Fruit fly (Drosophila melanogaster) whole organism, embryonic: ENCODE results near the gene slpr.

Experiments
- Antp ChIP-seq: fragments of 200-800 bp; sonication (Bioruptor generic); optimal IDR thresholded peaks from 3 replicates; lab custom pipeline; 2016; ENCODE audit warnings: missing biosample characterization, missing genetic modification characterization
- Atf-2 ChIP-seq: fragments of 200-800 bp; sonication (Bioruptor generic); optimal IDR thresholded peaks from 2 replicates; lab custom pipeline; 2016; ENCODE audit warnings: missing biosample characterization, missing genetic modification characterization
- Atf6 ChIP-seq: fragments of 200-800 bp; sonication (Bioruptor generic); IDR thresholded peaks from 2 replicates; pipeline ENCODE4 v1.3.6; 2022; ENCODE audit warnings: missing biosample characterization, missing genetic modification characterization
- Bgb ChIP-seq: fragments of 200-800 bp; sonication (Bioruptor generic); IDR thresholded peaks from 2 replicates; pipeline ENCODE4 v1.3.6; 2022; ENCODE audit warnings: missing biosample characterization, missing genetic modification characterization; ENCODE audit not compliant: partially characterized antibody
- CG10979 ChIP-seq: fragments of 200-800 bp; sonication (Bioruptor generic); optimal IDR thresholded peaks from 2 replicates; lab custom pipeline; 2018; ENCODE audit warnings: missing biosample characterization, mild to moderate bottlenecking, missing genetic modification characterization, moderate library complexity
- CG11695 ChIP-seq: fragments of 200-800 bp; sonication (Bioruptor generic); IDR thresholded peaks from 3 replicates; pipeline ENCODE4 v1.3.6; 2022; ENCODE audit warnings: missing biosample characterization, missing genetic modification characterization
- CG14860 ChIP-seq: fragments of 200-800 bp; sonication (Bioruptor generic); IDR thresholded peaks from 3 replicates; pipeline ENCODE4 v1.3.6; 2022; ENCODE audit warnings: missing biosample characterization, missing genetic modification characterization; ENCODE audit not compliant: partially characterized antibody
- CG14965 ChIP-seq: fragments of 200-800 bp; sonication (Bioruptor generic); optimal IDR thresholded peaks from 2 replicates; lab custom pipeline; 2016; ENCODE audit warnings: missing biosample characterization, missing genetic modification characterization, borderline replicate concordance
- CG2120 ChIP-seq: fragments of 200-800 bp; sonication (Bioruptor generic); optimal IDR thresholded peaks from 3 replicates; lab custom pipeline; 2016; ENCODE audit warnings: missing biosample characterization, missing genetic modification characterization
- CG30403 ChIP-seq: fragments of 200-800 bp; sonication (Bioruptor generic); optimal IDR thresholded peaks from 3 replicates; lab custom pipeline; 2016; ENCODE audit warnings: missing biosample characterization, missing genetic modification characterization
- CG3407 ChIP-seq: fragments of 200-800 bp; sonication (Bioruptor generic); optimal IDR thresholded peaks from 2 replicates; lab custom pipeline; 2018; ENCODE audit warnings: missing biosample characterization, mild to moderate bottlenecking, missing genetic modification characterization
- CG4282 ChIP-seq: fragments of 200-800 bp; sonication (Bioruptor generic); optimal IDR thresholded peaks from 2 replicates; lab custom pipeline; 2016; ENCODE audit warnings: missing biosample characterization, missing genetic modification characterization
- CG7786 ChIP-seq: fragments of 200-800 bp; sonication (Bioruptor generic); optimal IDR thresholded peaks from 2 replicates; lab custom pipeline; 2016; ENCODE audit warnings: missing biosample characterization, missing genetic modification characterization
- CG7963 ChIP-seq: fragments of 200-800 bp; sonication (Bioruptor generic); IDR thresholded peaks from 3 replicates; pipeline ENCODE4 v1.3.6; 2022; ENCODE audit warnings: missing biosample characterization, missing genetic modification characterization; ENCODE audit not compliant: partially characterized antibody
- CG8359 ChIP-seq: fragments of 200-800 bp; sonication (Bioruptor generic); optimal IDR thresholded peaks from 2 replicates; lab custom pipeline; 2017; ENCODE audit warnings: missing biosample characterization, mild to moderate bottlenecking, missing genetic modification characterization, borderline replicate concordance
- CG8388 ChIP-seq: fragments of 200-800 bp; sonication (Bioruptor generic); optimal IDR thresholded peaks from 2 replicates; lab custom pipeline; 2019; ENCODE audit warnings: missing biosample characterization, mild to moderate bottlenecking, missing genetic modification characterization, moderate library complexity
- CG8924 ChIP-seq: fragments of 200-800 bp; optimal IDR thresholded peaks from 3 replicates; lab custom pipeline; 2019; ENCODE audit warnings: missing biosample characterization, mild to moderate bottlenecking, missing genetic modification characterization, moderate library complexity
- CG9215 ChIP-seq: fragments of 200-800 bp; sonication (Bioruptor generic); IDR thresholded peaks from 2 replicates; pipeline ENCODE4 v1.3.6; 2022; ENCODE audit warnings: missing biosample characterization, missing genetic modification characterization
- CG9609 ChIP-seq: fragments of 200-800 bp; sonication (Bioruptor generic); optimal IDR thresholded peaks from 3 replicates; lab custom pipeline; 2016; ENCODE audit warnings: missing biosample characterization, missing genetic modification characterization
- CkIIα-i1 ChIP-seq: fragments of 200-800 bp; sonication (Bioruptor generic); IDR thresholded peaks from 2 replicates; pipeline ENCODE4 v1.3.6; 2022; ENCODE audit warnings: missing biosample characterization, missing genetic modification characterization
- D19B ChIP-seq: fragments of 200-800 bp; sonication (Bioruptor generic); optimal IDR thresholded peaks from 2 replicates; lab custom pipeline; 2017; ENCODE audit warnings: missing biosample characterization, mild to moderate bottlenecking, missing genetic modification characterization
- Dek ChIP-seq: fragments of 200-800 bp; sonication (Bioruptor generic); optimal IDR thresholded peaks from 3 replicates; lab custom pipeline; 2019; ENCODE audit warnings: missing biosample characterization, mild to moderate bottlenecking, missing genetic modification characterization, moderate library complexity
- Dp ChIP-seq: fragments of 200-800 bp; sonication (Bioruptor generic); optimal IDR thresholded peaks from 2 replicates; lab custom pipeline; 2018; ENCODE audit warnings: missing biosample characterization, mild to moderate bottlenecking, missing genetic modification characterization, moderate library complexity
- Fer1 ChIP-seq: fragments of 200-800 bp; sonication (Bioruptor generic); optimal IDR thresholded peaks from 2 replicates; lab custom pipeline; 2017; ENCODE audit warnings: missing biosample characterization, mild to moderate bottlenecking, missing genetic modification characterization
- H2.0 ChIP-seq: fragments of 200-800 bp; sonication (Bioruptor generic); IDR thresholded peaks from 2 replicates; pipeline ENCODE4 v1.3.6; 2022; ENCODE audit warnings: missing biosample characterization, missing genetic modification characterization
- Hey ChIP-seq: fragments of 200-800 bp; sonication (Bioruptor generic); optimal IDR thresholded peaks from 3 replicates; lab custom pipeline; 2018; ENCODE audit warnings: missing biosample characterization, mild to moderate bottlenecking, missing genetic modification characterization
- Hmr ChIP-seq: fragments of 200-800 bp; sonication (Bioruptor generic); optimal IDR thresholded peaks from 3 replicates; lab custom pipeline; 2017; ENCODE audit warnings: mild to moderate bottlenecking, missing biosample characterization, missing genetic modification reagents, missing genetic modification characterization
- Hsf ChIP-seq: fragments of 200-800 bp; sonication (Bioruptor generic); optimal IDR thresholded peaks from 3 replicates; lab custom pipeline; 2016; ENCODE audit warnings: missing biosample characterization, missing genetic modification characterization
- Jarid2 ChIP-seq: fragments of 200-800 bp; sonication (Bioruptor generic); optimal IDR thresholded peaks from 3 replicates; lab custom pipeline; 2017; ENCODE audit warnings: mild to moderate bottlenecking, missing biosample characterization, missing genetic modification reagents, missing genetic modification characterization
- Lim3 ChIP-seq: fragments of 200-800 bp; sonication (Bioruptor generic); IDR thresholded peaks from 2 replicates; pipeline ENCODE4 v1.3.6; 2022; ENCODE audit warnings: missing biosample characterization, missing genetic modification characterization
- Mad ChIP-seq: fragments of 200-800 bp; sonication (Bioruptor generic); optimal IDR thresholded peaks from 2 replicates; lab custom pipeline; 2016; ENCODE audit warnings: missing biosample characterization, missing genetic modification characterization
- Rfx ChIP-seq: fragments of 200-800 bp; sonication (Bioruptor generic); IDR thresholded peaks from 2 replicates; pipeline ENCODE4 v1.3.6; 2022; ENCODE audit warnings: missing biosample characterization, missing genetic modification characterization
- Tbp ChIP-seq: fragments of >200 bp; optimal IDR thresholded peaks from 2 replicates; lab custom pipeline; 2018; ENCODE audit warnings: missing biosample characterization, missing genetic modification characterization
- YL-1 ChIP-seq: fragments of 200-800 bp; sonication (Bioruptor generic); optimal IDR thresholded peaks from 3 replicates; lab custom pipeline; 2017; ENCODE audit warnings: missing biosample characterization, mild to moderate bottlenecking, missing genetic modification characterization
- ab ChIP-seq: fragments of 200-800 bp; sonication (Bioruptor generic); optimal IDR thresholded peaks from 2 replicates; lab custom pipeline; 2016; ENCODE audit warnings: missing biosample characterization, missing genetic modification characterization
- ato ChIP-seq: fragments of 200-800 bp; sonication (Bioruptor generic); IDR thresholded peaks from 2 replicates; pipeline ENCODE4 v1.3.6; 2022; ENCODE audit warnings: missing biosample characterization, missing genetic modification characterization; ENCODE audit not compliant: partially characterized antibody
- cas ChIP-seq: fragments of 200-800 bp; sonication (Bioruptor generic); IDR thresholded peaks from 2 replicates; pipeline ENCODE4 v1.3.6; 2022; ENCODE audit warnings: missing biosample characterization, missing genetic modification characterization
- fd96Cb ChIP-seq: fragments of 200-800 bp; sonication (Bioruptor generic); optimal IDR thresholded peaks from 2 replicates; lab custom pipeline; 2018; ENCODE audit warnings: missing biosample characterization, mild to moderate bottlenecking, missing genetic modification characterization, moderate library complexity
- fru ChIP-seq: fragments of >200 bp; optimal IDR thresholded peaks from 2 replicates; lab custom pipeline; 2017
- ftz-f1 ChIP-seq: fragments of 200-800 bp; sonication (Bioruptor generic); optimal IDR thresholded peaks from 2 replicates; lab custom pipeline; 2016; ENCODE audit warnings: missing biosample characterization, missing genetic modification characterization
- insv ChIP-seq, 2 experiments: fragments of 200-800 bp; sonication (Bioruptor generic); optimal IDR thresholded peaks; 3 replicates each; lab custom pipeline; 2016 to 2018; ENCODE audit warnings: missing biosample characterization in 2 of 2, missing genetic modification characterization in 2 of 2
- lbe ChIP-seq: fragments of 200-800 bp; sonication (Bioruptor generic); optimal IDR thresholded peaks from 2 replicates; lab custom pipeline; 2016; ENCODE audit warnings: missing biosample characterization, mild to moderate bottlenecking, missing genetic modification characterization
- lmd ChIP-seq: fragments of 200-800 bp; sonication (Bioruptor generic); IDR thresholded peaks from 2 replicates; pipeline ENCODE4 v1.3.6; 2022; ENCODE audit warnings: missing biosample characterization, missing genetic modification characterization
- p53 ChIP-seq: fragments of 200-800 bp; sonication (Bioruptor generic); optimal IDR thresholded peaks from 2 replicates; lab custom pipeline; 2016; ENCODE audit warnings: missing biosample characterization, missing genetic modification characterization
- psq ChIP-seq: fragments of 200-800 bp; sonication (Bioruptor generic); optimal IDR thresholded peaks from 2 replicates; lab custom pipeline; 2017; ENCODE audit warnings: missing biosample characterization, missing genetic modification characterization
- stwl ChIP-seq: fragments of 200-800 bp; sonication (Bioruptor generic); optimal IDR thresholded peaks from 3 replicates; lab custom pipeline; 2018; ENCODE audit warnings: missing biosample characterization, mild to moderate bottlenecking, missing genetic modification characterization, moderate library complexity
- tap ChIP-seq: fragments of 200-800 bp; optimal IDR thresholded peaks from 3 replicates; lab custom pipeline; 2019; ENCODE audit warnings: missing biosample characterization, mild to moderate bottlenecking, missing genetic modification characterization, moderate library complexity
- tna ChIP-seq: fragments of 200-800 bp; sonication (Bioruptor generic); IDR thresholded peaks from 2 replicates; pipeline ENCODE4 v1.3.6; 2022; ENCODE audit warnings: missing biosample characterization, missing genetic modification characterization; ENCODE audit not compliant: partially characterized antibody
- toy ChIP-seq: fragments of 200-800 bp; sonication (Bioruptor generic); IDR thresholded peaks from 2 replicates; pipeline ENCODE4 v1.3.6; 2022; ENCODE audit warnings: missing biosample characterization, missing genetic modification characterization
- z ChIP-seq: fragments of 200-800 bp; sonication (Bioruptor generic); IDR thresholded peaks from 3 replicates; pipeline ENCODE4 v1.3.6; 2022; ENCODE audit warnings: missing biosample characterization, missing genetic modification characterization
- zen ChIP-seq: fragments of 200-800 bp; sonication (Bioruptor generic); optimal IDR thresholded peaks from 3 replicates; lab custom pipeline; 2018; ENCODE audit warnings: missing biosample characterization, mild to moderate bottlenecking, missing genetic modification characterization, moderate library complexity

Gene slpr

dm6 chrX:8143537-8143936 is 33.4 kb downstream of the slpr start, which contains the start of gene CG17982 (continued):
- TF ChIP-seq H2.0 = peak; percentile 79
- no peak for TF ChIP-seq z (GFP tag; lab: Robert Waterston, UW)
- peak; percentile 79 for TF ChIP-seq lmd (GFP tag; lab: Robert Waterston, UW)
- peak; percentile 87 for TF ChIP-seq CG8924 (tag; lab: Kevin White, UChicago)
- TF ChIP-seq Hsf (GFP tag; lab: Kevin White, UChicago) = peak; percentile 88
- peak; percentile 72 for TF ChIP-seq Atf-2 (GFP tag; lab: Kevin White, UChicago)
- TF ChIP-seq tna (GFP tag; lab: Robert Waterston, UW) = no peak
- TF ChIP-seq psq = peak; percentile 94
- no peak for TF ChIP-seq CG14860
- no peak for TF ChIP-seq D19B
- TF ChIP-seq CG3407 = peak; percentile 70
- TF ChIP-seq Tbp (GFP tag; lab: Kevin White, UChicago) = no peak
- TF ChIP-seq CG11695 (GFP tag; lab: Robert Waterston, UW) = peak; percentile 81
- no peak for TF ChIP-seq CG7963 (GFP tag; lab: Robert Waterston, UW)
- TF ChIP-seq Dp (GFP tag; lab: Kevin White, UChicago) = peak; percentile 72
- TF ChIP-seq ato (GFP tag; lab: Robert Waterston, UW) = no peak
- TF ChIP-seq tap = peak; percentile 83
- 0 out of 2 replicates have a peak, but pooled peaks have one; percentile 34 for TF ChIP-seq toy (GFP tag; lab: Robert Waterston, UW)
- TF ChIP-seq Dek (tag; lab: Kevin White, UChicago) = peak; percentile 79
- peak; percentile 76 for TF ChIP-seq CG9609
- TF ChIP-seq ab (GFP tag; lab: Kevin White, UChicago) = peak; percentile 18
- peak; percentile 58; the same call in 1 of the 2 replicates for TF ChIP-seq cas (GFP tag; lab: Robert Waterston, UW)
- peak; percentile 65 for TF ChIP-seq zen
- TF ChIP-seq CkIIα-i1 (GFP tag; lab: Robert Waterston, UW) = no peak
- TF ChIP-seq Antp = peak; percentile 84
- TF ChIP-seq fru (lab: Kevin White, UChicago) = no peak
- TF ChIP-seq Lim3 (GFP tag; lab: Robert Waterston, UW) = no peak
- TF ChIP-seq Jarid2 = no peak
- peak in 1 of 2 experiments; percentile 61 for TF ChIP-seq insv (GFP tag; optimal IDR thresholded peaks at IDR 0.05; lab: Kevin White, UChicago)
- no peak for TF ChIP-seq Hey (tag; lab: Kevin White, UChicago)
- TF ChIP-seq CG4282 (GFP tag; lab: Kevin White, UChicago) = peak; percentile 69
- TF ChIP-seq ftz-f1 (GFP tag; lab: Kevin White, UChicago) = no peak
- peak; percentile 81 for TF ChIP-seq Mad (GFP tag; lab: Kevin White, UChicago)
- TF ChIP-seq Rfx (GFP tag; lab: Robert Waterston, UW) = peak; percentile 87
- TF ChIP-seq CG8359 = peak; percentile 4
- TF ChIP-seq CG9215 (GFP tag; lab: Robert Waterston, UW) = peak; percentile 57
- TF ChIP-seq CG7786 (GFP tag; lab: Kevin White, UChicago) = peak; percentile 87
- peak; percentile 86 for TF ChIP-seq CG30403
- TF ChIP-seq fd96Cb (tag; lab: Kevin White, UChicago) = peak; percentile 81
- TF ChIP-seq CG8388 = peak; percentile 79
- TF ChIP-seq Bgb (GFP tag; lab: Robert Waterston, UW) = no peak
- peak; percentile 88 for TF ChIP-seq Fer1 (GFP tag; lab: Kevin White, UChicago)
- TF ChIP-seq CG2120 (GFP tag; lab: Kevin White, UChicago) = peak; percentile 98
- no peak for TF ChIP-seq CG14965 (GFP tag; lab: Kevin White, UChicago)
- TF ChIP-seq stwl = peak; percentile 69
- TF ChIP-seq CG10979 = peak; percentile 76
- TF ChIP-seq p53 (GFP tag; lab: Kevin White, UChicago) = peak; percentile 72
- TF ChIP-seq Hmr = no peak
- TF ChIP-seq YL-1 (GFP tag; lab: Kevin White, UChicago) = peak; percentile 79
- peak; percentile 88 for TF ChIP-seq lbe (GFP tag; lab: Kevin White, UChicago)
- peak; percentile 84 for TF ChIP-seq Atf6 (GFP tag; lab: Robert Waterston, UW)
